Worm (Caenorhabditis elegans) whole organism, mixed stage, embryonic: ENCODE measurements around the gene Y53C12A.8.
"Not testable (repeated sequence)": the region's sequence is repeated elsewhere in the genome, so short reads cannot be mapped to it uniquely, and the experiment has no call there.

Experiments used
- blmp-1 ChIP-seq: fragments of 150-350 bp; optimal IDR thresholded peaks from 2 replicates; lab custom pipeline; 2014; ENCODE audit warnings: missing biosample characterization, missing genetic modification characterization
- ceh-43 ChIP-seq: fragments of 200-800 bp; sonication (Bioruptor generic); optimal IDR thresholded peaks from 2 replicates; lab custom pipeline; 2018; ENCODE audit warnings: mild to moderate bottlenecking, missing genetic modification characterization, moderate library complexity, missing compliant biosample characterization
- cnd-1 ChIP-seq: fragments of 200-800 bp; sonication (Bioruptor generic); optimal IDR thresholded peaks from 2 replicates; lab custom pipeline; 2018; ENCODE audit warnings: mild to moderate bottlenecking, missing genetic modification characterization, missing compliant biosample characterization
- drap-1 ChIP-seq: fragments of 200-800 bp; sonication (Bioruptor generic); optimal IDR thresholded peaks from 3 replicates; lab custom pipeline; 2018; ENCODE audit warnings: mild to moderate bottlenecking, missing genetic modification characterization, missing compliant biosample characterization
- elt-1 ChIP-seq: sonication (generic microtip); optimal IDR thresholded peaks from 2 replicates; lab custom pipeline; 2017; ENCODE audit warnings: missing genetic modification characterization, mild to moderate bottlenecking, missing compliant biosample characterization, antibody characterized with exemption, moderate library complexity, borderline replicate concordance; ENCODE audit not compliant: insufficient read depth
- lin-32 ChIP-seq: fragments of 200-800 bp; sonication (Bioruptor generic); optimal IDR thresholded peaks from 2 replicates; lab custom pipeline; 2018; ENCODE audit warnings: mild to moderate bottlenecking, missing genetic modification characterization, missing compliant biosample characterization
- mab-5 ChIP-seq: fragments of 150-350 bp; optimal IDR thresholded peaks from 2 replicates; lab custom pipeline; 2014; ENCODE audit warnings: missing biosample characterization, missing genetic modification characterization
- pha-4 ChIP-seq: fragments of 150-350 bp; optimal IDR thresholded peaks from 2 replicates; lab custom pipeline; 2018; ENCODE audit warnings: missing biosample characterization, missing genetic modification reagents, missing genetic modification characterization
- sem-2 ChIP-seq: fragments of 200-800 bp; sonication (Bioruptor generic); optimal IDR thresholded peaks from 2 replicates; lab custom pipeline; 2018; ENCODE audit warnings: mild to moderate bottlenecking, missing genetic modification characterization, missing compliant biosample characterization
- snpc-4 ChIP-seq: fragments of 150-350 bp; optimal IDR thresholded peaks from 2 replicates; lab custom pipeline; 2014; ENCODE audit warnings: missing biosample characterization, missing genetic modification characterization

DNA sequence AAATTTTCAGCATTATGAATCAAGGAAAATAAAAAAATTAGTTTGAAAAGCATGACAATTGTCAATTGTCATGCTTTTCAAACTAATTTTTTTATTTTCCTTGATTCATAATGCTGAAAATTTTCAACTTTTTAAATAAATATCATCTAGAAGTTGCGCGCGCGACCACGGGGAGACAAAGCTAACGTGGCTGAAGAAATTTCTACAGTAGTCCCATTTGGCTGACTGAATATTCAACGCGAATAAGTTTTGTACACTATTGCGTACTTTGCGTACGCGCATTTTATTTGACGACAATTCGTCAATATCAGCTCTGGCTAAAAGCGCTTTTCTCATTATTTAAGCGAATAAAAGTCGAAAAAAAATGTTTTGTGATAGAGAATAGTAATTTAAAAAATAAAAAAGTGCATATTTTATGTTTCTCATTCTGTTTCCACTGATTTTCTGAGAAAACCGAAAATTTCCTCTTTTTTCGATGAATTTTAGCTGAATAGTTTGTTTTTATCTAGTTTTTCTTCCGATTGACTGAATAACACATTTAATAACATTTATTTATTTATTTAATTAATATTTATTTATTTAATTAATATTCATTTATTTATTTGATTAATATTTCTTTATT is 18.5 kb upstream of the Y53C12A.8 start, which contains the start of gene Y53C12A.11:
- TF ChIP-seq ceh-43; blmp-1; cnd-1; snpc-4 (tag; lab: Kevin White, UChicago); pha-4; elt-1 (tag; lab: Kevin White, UChicago); drap-1 (GFP tag; lab: Kevin White, UChicago); mab-5 (tag; lab: Kevin White, UChicago); lin-32; sem-2 (GFP tag; lab: Kevin White, UChicago): not testable (repeated sequence)
